Worm (Caenorhabditis elegans): ENCODE data around the gene ZK673.6.

Gene ZK673.6

DNA sequence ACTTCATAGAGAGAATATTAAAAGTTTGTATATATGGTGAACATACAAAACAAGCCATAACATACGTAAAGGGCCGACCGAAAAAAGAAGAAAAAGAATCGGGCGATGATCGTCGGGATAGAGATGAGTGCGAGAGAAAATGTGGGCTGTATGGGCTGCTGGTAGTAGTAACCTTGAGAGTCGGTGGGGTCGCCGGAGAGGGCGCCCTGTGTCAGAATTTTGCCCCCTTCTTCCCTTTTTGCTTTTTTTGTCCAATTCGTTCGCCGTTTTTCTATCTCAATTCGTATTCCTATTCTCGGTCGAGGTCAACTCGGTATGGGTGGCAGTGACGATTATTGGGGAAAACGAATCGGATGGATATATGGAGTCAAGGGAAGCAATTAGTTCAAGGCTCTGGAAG lies 41.8 kb upstream of the ZK673.6 start:
- TF ChIP-seq tbx-2 (tag; optimal IDR thresholded peaks at IDR 0.05) = no peak
- TF ChIP-seq fkh-6 (tag; optimal IDR thresholded peaks at IDR 0.05) = no peak
- no peak for TF ChIP-seq unc-42 (tag; optimal IDR thresholded peaks at IDR 0.05)
- no peak for TF ChIP-seq ceh-31 (tag; optimal IDR thresholded peaks at IDR 0.05)
- no peak for TF ChIP-seq sdc-2 (tag; optimal IDR thresholded peaks at IDR 0.05)
- TF ChIP-seq pag-3 (tag; optimal IDR thresholded peaks at IDR 0.05; ENCODE audit: borderline replicate concordance) = no peak
- no peak for TF ChIP-seq rnt-1 (tag; optimal IDR thresholded peaks at IDR 0.05)
- no peak for TF ChIP-seq hlh-15 (tag; optimal IDR thresholded peaks at IDR 0.05)
- TF ChIP-seq eyg-1 (tag; optimal IDR thresholded peaks at IDR 0.05) = no peak
- no peak for TF ChIP-seq ceh-6 (GFP tag; optimal IDR thresholded peaks at IDR 0.05)
- no peak for TF ChIP-seq ahr-1 (tag; optimal IDR thresholded peaks at IDR 0.05)

DNA sequence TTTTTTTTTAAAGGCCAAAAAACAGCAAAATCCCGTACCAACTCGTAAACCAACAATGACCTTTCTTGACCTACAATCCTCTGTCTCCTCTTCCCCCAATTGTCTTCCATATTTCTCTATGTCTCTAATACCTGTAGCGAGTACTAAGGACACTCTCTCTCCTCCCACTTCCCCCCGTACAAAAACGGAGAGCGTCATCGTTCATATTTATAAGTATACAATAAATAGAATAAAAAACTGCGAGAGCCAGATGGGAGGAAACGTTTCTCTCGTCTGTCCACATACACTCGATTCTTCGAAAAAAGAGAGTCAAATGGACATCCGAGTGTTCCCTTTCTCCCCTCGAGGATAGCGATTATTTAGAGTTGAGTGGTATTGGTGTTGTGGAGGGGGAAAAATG lies 40.6 kb upstream of the ZK673.6 start:
- TF ChIP-seq lin-11 (tag; optimal IDR thresholded peaks at IDR 0.05) (no peak), hlh-30 (tag; optimal IDR thresholded peaks at IDR 0.05; ENCODE audit: insufficient read depth) (no peak), madf-2 (tag; optimal IDR thresholded peaks at IDR 0.05) (no peak), pax-1 (tag; optimal IDR thresholded peaks at IDR 0.05) (no peak), ceh-19 (GFP tag; optimal IDR thresholded peaks at IDR 0.05) (no peak)

DNA sequence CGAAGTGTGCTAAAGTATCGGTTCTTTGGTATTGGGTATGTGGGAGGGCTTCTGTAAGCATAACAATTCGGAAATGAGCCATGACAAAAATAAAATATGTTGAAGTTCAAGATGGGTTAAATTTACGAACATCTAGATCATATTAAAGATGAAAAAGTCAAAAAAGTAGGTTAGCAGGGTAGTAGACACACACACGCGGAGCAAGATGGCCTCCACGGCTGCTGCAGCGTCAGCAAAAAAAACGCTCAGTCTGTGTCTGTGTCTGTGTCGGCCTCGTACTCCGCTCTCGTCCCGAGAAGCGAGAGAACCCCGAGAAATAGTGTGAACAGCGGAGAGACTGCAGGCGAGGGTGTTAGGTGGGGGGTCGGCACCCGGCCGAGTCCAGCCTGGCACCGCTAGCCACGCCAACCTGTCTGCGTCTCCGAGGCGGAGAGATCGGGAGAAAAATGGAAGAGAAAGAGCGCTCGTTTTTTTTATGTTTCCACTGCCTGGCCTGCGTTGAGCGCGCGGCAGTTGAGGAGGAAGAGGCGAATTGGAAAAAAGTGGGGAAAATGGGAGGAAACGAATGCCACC lies 38.4 kb upstream of the ZK673.6 start, which contains the start of gene myrf-1:
myrf-1 (minus strand) TSS at position 51 of the 573 bp plus-strand sequence.
- TF ChIP-seq ceh-22 (tag; optimal IDR thresholded peaks at IDR 0.05) (no peak), T23F11.4 (GFP tag; optimal IDR thresholded peaks at IDR 0.05) (no peak), nfya-1 (tag; optimal IDR thresholded peaks at IDR 0.05) (peak; percentile 77), K02D7.2 (tag; optimal IDR thresholded peaks at IDR 0.05) (no peak), pha-2 (tag; optimal IDR thresholded peaks at IDR 0.05) (no peak), tbx-2 (tag; optimal IDR thresholded peaks at IDR 0.05) (peak; percentile 94), lin-11 (tag; optimal IDR thresholded peaks at IDR 0.05) (peak; percentile 28), ets-4 (tag; optimal IDR thresholded peaks at IDR 0.05) (peak; percentile 56), ceh-34 (tag; optimal IDR thresholded peaks at IDR 0.05) (peak; percentile 86), fax-1 (tag; optimal IDR thresholded peaks at IDR 0.05) (peak; percentile 37), che-1 (tag; optimal IDR thresholded peaks at IDR 0.05) (peak; percentile 27), pax-1 (tag; optimal IDR thresholded peaks at IDR 0.05) (no peak), zip-5 (tag; optimal IDR thresholded peaks at IDR 0.05) (no peak), K09A11.1 (tag; optimal IDR thresholded peaks at IDR 0.05; ENCODE audit: insufficient read depth) (peak; percentile 63), ref-2 (tag; optimal IDR thresholded peaks at IDR 0.05) (peak; percentile 87), rnt-1 (tag; optimal IDR thresholded peaks at IDR 0.05) (peak; percentile 35), pha-4 (tag; optimal IDR thresholded peaks at IDR 0.05) (no peak), pag-3 (tag; optimal IDR thresholded peaks at IDR 0.05; ENCODE audit: borderline replicate concordance) (peak; percentile 8), fkh-10 (GFP tag; optimal IDR thresholded peaks at IDR 0.05) (no peak), ceh-45 (GFP tag; IDR thresholded peaks at IDR 0.05) (no peak), hlh-8 (tag; optimal IDR thresholded peaks at IDR 0.05) (peak; percentile 44), ceh-18 (tag; optimal IDR thresholded peaks at IDR 0.05) (peak; percentile 89), pqm-1 (tag; optimal IDR thresholded peaks at IDR 0.05) (peak; percentile 80), hlh-6 (tag; optimal IDR thresholded peaks at IDR 0.05) (no peak), ceh-19 (GFP tag; optimal IDR thresholded peaks at IDR 0.05) (peak; percentile 58), dmd-4 (tag; optimal IDR thresholded peaks at IDR 0.05; ENCODE audit: borderline replicate concordance) (no peak), npax-4 (tag; optimal IDR thresholded peaks at IDR 0.05) (no peak), ceh-9 (tag; optimal IDR thresholded peaks at IDR 0.05) (no peak), C38D4.7 (GFP tag; optimal IDR thresholded peaks at IDR 0.05) (no peak), F13H6.1 (tag; optimal IDR thresholded peaks at IDR 0.05) (peak; percentile 77), odd-2 (tag; optimal IDR thresholded peaks at IDR 0.05) (no peak), unc-3 (GFP tag; conservative IDR thresholded peaks at IDR 0.05) (no peak), unc-3 (tag; optimal IDR thresholded peaks at IDR 0.05) (no peak), nhr-232 (tag; optimal IDR thresholded peaks at IDR 0.05) (peak; percentile 40), sox-4 (tag; optimal IDR thresholded peaks at IDR 0.05) (no peak), C08G9.2 (tag; optimal IDR thresholded peaks at IDR 0.05) (peak; percentile 77), hlh-15 (tag; optimal IDR thresholded peaks at IDR 0.05) (no peak), pat-9 (tag; optimal IDR thresholded peaks at IDR 0.05) (no peak), ama-1 (optimal IDR thresholded peaks at IDR 0.05) (no peak), ceh-48 (tag; optimal IDR thresholded peaks at IDR 0.05) (no peak)

Data from whole organism, late embryonic.